Fruit fly (Drosophila melanogaster) whole organism, embryonic: ENCODE results near the gene Noc2.

Experiments
- Atf6 ChIP-seq: fragments of 200-800 bp; sonication (Bioruptor generic); IDR thresholded peaks from 2 replicates; pipeline ENCODE4 v1.3.6; 2022; ENCODE audit warnings: missing biosample characterization, missing genetic modification characterization
- CG1024 ChIP-seq: fragments of 200-800 bp; sonication (Bioruptor generic); IDR thresholded peaks from 2 replicates; pipeline ENCODE4 v1.3.6; 2022; ENCODE audit warnings: missing biosample characterization, missing genetic modification characterization
- CG12391 ChIP-seq: fragments of 200-800 bp; sonication (Bioruptor generic); optimal IDR thresholded peaks from 3 replicates; lab custom pipeline; 2018; ENCODE audit warnings: missing biosample characterization, mild to moderate bottlenecking, missing genetic modification characterization, moderate library complexity
- CG14014 ChIP-seq: fragments of 200-800 bp; sonication (Bioruptor generic); IDR thresholded peaks from 2 replicates; pipeline ENCODE4 v1.3.6; 2022; ENCODE audit warnings: missing biosample characterization, missing genetic modification characterization
- CG14050 ChIP-seq: fragments of 200-800 bp; sonication (Bioruptor generic); IDR thresholded peaks from 3 replicates; pipeline ENCODE4 v1.3.6; 2022; ENCODE audit warnings: missing biosample characterization, missing genetic modification characterization
- CG15073 ChIP-seq: fragments of 200-800 bp; sonication (Bioruptor generic); optimal IDR thresholded peaks from 2 replicates; lab custom pipeline; 2016; ENCODE audit warnings: missing biosample characterization, missing genetic modification characterization
- CG31365 ChIP-seq: fragments of 200-800 bp; sonication (Bioruptor generic); optimal IDR thresholded peaks from 2 replicates; lab custom pipeline; 2018; ENCODE audit warnings: missing biosample characterization, mild to moderate bottlenecking, missing genetic modification characterization
- CG31441 ChIP-seq: fragments of 200-800 bp; sonication (Bioruptor generic); IDR thresholded peaks from 2 replicates; pipeline ENCODE4 v1.3.6; 2022; ENCODE audit warnings: missing biosample characterization, missing genetic modification characterization
- CG33557 ChIP-seq: fragments of 200-800 bp; sonication (Bioruptor generic); optimal IDR thresholded peaks from 2 replicates; lab custom pipeline; 2019; ENCODE audit warnings: missing biosample characterization, mild to moderate bottlenecking, missing genetic modification characterization, moderate library complexity
- CG34224 ChIP-seq: fragments of 200-800 bp; sonication (Bioruptor generic); IDR thresholded peaks from 3 replicates; pipeline ENCODE4 v1.3.6; 2022; ENCODE audit warnings: missing biosample characterization, missing genetic modification characterization; ENCODE audit not compliant: partially characterized antibody
- CG4360 ChIP-seq: fragments of 200-800 bp; sonication (Bioruptor generic); IDR thresholded peaks from 2 replicates; pipeline ENCODE4 v1.3.6; 2022; ENCODE audit warnings: missing biosample characterization, missing genetic modification characterization
- CG4404 ChIP-seq: fragments of 200-800 bp; sonication (Bioruptor generic); IDR thresholded peaks from 2 replicates; pipeline ENCODE4 v1.3.6; 2022; ENCODE audit warnings: missing biosample characterization, missing genetic modification characterization
- CG6175 ChIP-seq: fragments of 200-800 bp; sonication (Bioruptor generic); IDR thresholded peaks from 3 replicates; pipeline ENCODE4 v1.3.6; 2022; ENCODE audit warnings: missing biosample characterization, missing genetic modification characterization
- CG8478 ChIP-seq: fragments of >200 bp; optimal IDR thresholded peaks from 2 replicates; lab custom pipeline; 2018
- CG9932 ChIP-seq: fragments of 200-800 bp; sonication (Bioruptor generic); IDR thresholded peaks from 2 replicates; pipeline ENCODE4 v1.3.6; 2022; ENCODE audit warnings: missing biosample characterization, missing genetic modification characterization
- Dad ChIP-seq: fragments of 200-800 bp; sonication (Bioruptor generic); optimal IDR thresholded peaks from 3 replicates; lab custom pipeline; 2016; ENCODE audit warnings: missing biosample characterization, missing genetic modification characterization
- E2f2 ChIP-seq: fragments of 200-800 bp; sonication (Bioruptor generic); IDR thresholded peaks from 2 replicates; pipeline ENCODE4 v1.3.6; 2022; ENCODE audit warnings: missing biosample characterization, missing genetic modification characterization
- Fer1 ChIP-seq: fragments of 200-800 bp; sonication (Bioruptor generic); optimal IDR thresholded peaks from 2 replicates; lab custom pipeline; 2017; ENCODE audit warnings: missing biosample characterization, mild to moderate bottlenecking, missing genetic modification characterization
- Gsc ChIP-seq: fragments of 200-800 bp; sonication (Bioruptor generic); IDR thresholded peaks from 2 replicates; pipeline ENCODE4 v1.3.6; 2022; ENCODE audit warnings: missing biosample characterization, missing genetic modification characterization
- HLH3B ChIP-seq: fragments of 200-800 bp; sonication (Bioruptor generic); IDR thresholded peaks from 2 replicates; pipeline ENCODE4 v1.3.6; 2022; ENCODE audit warnings: missing biosample characterization, missing genetic modification characterization
- Hr78 ChIP-seq, 2 experiments: fragments of 200-800 bp in 1 of 2; fragments of >200 bp in 1 of 2; sonication (Bioruptor generic) in 1 of 2; optimal IDR thresholded peaks; 2 replicates each; lab custom pipeline; 2017 to 2019; ENCODE audit warnings: missing biosample characterization in 2 of 2, missing genetic modification characterization in 2 of 2, mild to moderate bottlenecking in 1 of 2, moderate library complexity in 1 of 2
- MBD-R2 ChIP-seq: fragments of 200-800 bp; sonication (Bioruptor generic); IDR thresholded peaks from 2 replicates; pipeline ENCODE4 v1.3.6; 2022; ENCODE audit warnings: missing biosample characterization, missing genetic modification characterization
- MESR4 ChIP-seq: fragments of 200-800 bp; sonication (Bioruptor generic); optimal IDR thresholded peaks from 2 replicates; lab custom pipeline; 2018; ENCODE audit warnings: missing biosample characterization, mild to moderate bottlenecking, missing genetic modification characterization, moderate library complexity
- Nf-YC ChIP-seq: fragments of 200-800 bp; optimal IDR thresholded peaks from 3 replicates; lab custom pipeline; 2019; ENCODE audit warnings: missing biosample characterization, mild to moderate bottlenecking, missing genetic modification characterization, moderate library complexity
- Poxn ChIP-seq: fragments of 200-800 bp; sonication (Bioruptor generic); IDR thresholded peaks from 2 replicates; pipeline ENCODE4 v1.3.6; 2022; ENCODE audit warnings: missing biosample characterization, missing genetic modification characterization
- Rfx ChIP-seq: fragments of 200-800 bp; sonication (Bioruptor generic); IDR thresholded peaks from 2 replicates; pipeline ENCODE4 v1.3.6; 2022; ENCODE audit warnings: missing biosample characterization, missing genetic modification characterization
- Xbp1 ChIP-seq: fragments of 200-800 bp; sonication (Bioruptor generic); optimal IDR thresholded peaks from 3 replicates; lab custom pipeline; 2016; ENCODE audit warnings: missing biosample characterization, mild to moderate bottlenecking, missing genetic modification characterization
- ara ChIP-seq: fragments of 200-800 bp; sonication (Bioruptor generic); IDR thresholded peaks from 2 replicates; pipeline ENCODE4 v1.3.6; 2022; ENCODE audit warnings: missing biosample characterization, missing genetic modification characterization
- ato ChIP-seq: fragments of 200-800 bp; sonication (Bioruptor generic); IDR thresholded peaks from 2 replicates; pipeline ENCODE4 v1.3.6; 2022; ENCODE audit warnings: missing biosample characterization, missing genetic modification characterization; ENCODE audit not compliant: partially characterized antibody
- bbx ChIP-seq: fragments of 200-800 bp; sonication (Bioruptor generic); IDR thresholded peaks from 2 replicates; pipeline ENCODE4 v1.3.6; 2022; ENCODE audit warnings: missing biosample characterization, missing genetic modification characterization; ENCODE audit not compliant: partially characterized antibody
- cad ChIP-seq: fragments of >200 bp; optimal IDR thresholded peaks from 2 replicates; lab custom pipeline; 2017; ENCODE audit warnings: missing biosample characterization, missing genetic modification characterization
- ci ChIP-seq: fragments of 200-800 bp; sonication (Bioruptor generic); IDR thresholded peaks from 3 replicates; pipeline ENCODE4 v1.3.6; 2022; ENCODE audit warnings: missing biosample characterization, missing genetic modification characterization
- ewg ChIP-seq: fragments of 200-800 bp; sonication (Bioruptor generic); optimal IDR thresholded peaks from 3 replicates; lab custom pipeline; 2017; ENCODE audit warnings: mild to moderate bottlenecking, missing biosample characterization, missing genetic modification reagents, missing genetic modification characterization
- fd64A ChIP-seq: fragments of 200-800 bp; sonication (Bioruptor generic); optimal IDR thresholded peaks from 3 replicates; lab custom pipeline; 2018; ENCODE audit warnings: missing biosample characterization, mild to moderate bottlenecking, missing genetic modification characterization
- grn ChIP-seq: fragments of 200-800 bp; sonication (Bioruptor generic); optimal IDR thresholded peaks from 3 replicates; lab custom pipeline; 2017; ENCODE audit warnings: missing biosample characterization, missing genetic modification characterization
- gsb-n ChIP-seq: fragments of 200-800 bp; sonication (Bioruptor generic); optimal IDR thresholded peaks from 3 replicates; lab custom pipeline; 2018; ENCODE audit warnings: missing biosample characterization, mild to moderate bottlenecking, missing genetic modification characterization
- hbn ChIP-seq: fragments of 200-800 bp; sonication (Bioruptor generic); IDR thresholded peaks from 2 replicates; pipeline ENCODE4 v1.3.6; 2022; ENCODE audit warnings: missing biosample characterization, missing genetic modification characterization; ENCODE audit not compliant: partially characterized antibody
- her ChIP-seq: fragments of 200-800 bp; sonication (Bioruptor generic); optimal IDR thresholded peaks from 2 replicates; lab custom pipeline; 2016; ENCODE audit warnings: missing biosample characterization, missing genetic modification characterization
- inv ChIP-seq: fragments of 200-800 bp; sonication (Bioruptor generic); IDR thresholded peaks from 2 replicates; pipeline ENCODE4 v1.3.6; 2022; ENCODE audit warnings: missing biosample characterization, missing genetic modification characterization; ENCODE audit not compliant: partially characterized antibody
- jigr1 ChIP-seq: fragments of 200-800 bp; sonication (Bioruptor generic); IDR thresholded peaks from 3 replicates; pipeline ENCODE4 v1.3.6; 2022; ENCODE audit warnings: missing biosample characterization, missing genetic modification characterization
- ken ChIP-seq: fragments of 200-800 bp; sonication (Bioruptor generic); IDR thresholded peaks from 3 replicates; pipeline ENCODE4 v1.3.6; 2022; ENCODE audit warnings: missing biosample characterization, missing genetic modification characterization
- klu ChIP-seq: fragments of 200-800 bp; sonication (Bioruptor generic); IDR thresholded peaks from 2 replicates; pipeline ENCODE4 v1.3.6; 2022; ENCODE audit warnings: missing biosample characterization, missing genetic modification characterization
- oc ChIP-seq: fragments of 200-800 bp; sonication (Bioruptor generic); optimal IDR thresholded peaks from 2 replicates; lab custom pipeline; 2018; ENCODE audit warnings: missing biosample characterization, mild to moderate bottlenecking, missing genetic modification characterization, moderate library complexity
- ranshi ChIP-seq: fragments of 200-800 bp; sonication (Bioruptor generic); IDR thresholded peaks from 2 replicates; pipeline ENCODE4 v1.3.6; 2022; ENCODE audit warnings: missing biosample characterization, missing genetic modification characterization
- sd ChIP-seq: fragments of 200-800 bp; sonication (Bioruptor generic); optimal IDR thresholded peaks from 3 replicates; lab custom pipeline; 2018; ENCODE audit warnings: missing biosample characterization, mild to moderate bottlenecking, missing genetic modification characterization, moderate library complexity
- seq ChIP-seq: fragments of 200-800 bp; sonication (Bioruptor generic); IDR thresholded peaks from 2 replicates; pipeline ENCODE4 v1.3.6; 2022; ENCODE audit warnings: missing biosample characterization, missing genetic modification characterization
- sima ChIP-seq: fragments of 200-800 bp; sonication (Bioruptor generic); optimal IDR thresholded peaks from 2 replicates; lab custom pipeline; 2016; ENCODE audit warnings: missing biosample characterization, missing genetic modification characterization
- sna ChIP-seq: fragments of 200-800 bp; sonication (Bioruptor generic); IDR thresholded peaks from 2 replicates; pipeline ENCODE4 v1.3.6; 2022; ENCODE audit warnings: missing biosample characterization, missing genetic modification characterization; ENCODE audit not compliant: partially characterized antibody
- sqz ChIP-seq: fragments of 200-800 bp; sonication (Bioruptor generic); optimal IDR thresholded peaks from 3 replicates; lab custom pipeline; 2018; ENCODE audit warnings: missing biosample characterization, mild to moderate bottlenecking, missing genetic modification characterization
- sug ChIP-seq: fragments of 200-800 bp; optimal IDR thresholded peaks from 2 replicates; lab custom pipeline; 2019; ENCODE audit warnings: missing biosample characterization, mild to moderate bottlenecking, missing genetic modification characterization, moderate library complexity
- toy ChIP-seq: fragments of 200-800 bp; sonication (Bioruptor generic); IDR thresholded peaks from 2 replicates; pipeline ENCODE4 v1.3.6; 2022; ENCODE audit warnings: missing biosample characterization, missing genetic modification characterization
- unc-4 ChIP-seq: fragments of 200-800 bp; sonication (Bioruptor generic); IDR thresholded peaks from 2 replicates; pipeline ENCODE4 v1.3.6; 2022; ENCODE audit warnings: missing biosample characterization, missing genetic modification characterization; ENCODE audit not compliant: partially characterized antibody
- z ChIP-seq: fragments of 200-800 bp; sonication (Bioruptor generic); IDR thresholded peaks from 3 replicates; pipeline ENCODE4 v1.3.6; 2022; ENCODE audit warnings: missing biosample characterization, missing genetic modification characterization

The Noc2 gene

DNA sequence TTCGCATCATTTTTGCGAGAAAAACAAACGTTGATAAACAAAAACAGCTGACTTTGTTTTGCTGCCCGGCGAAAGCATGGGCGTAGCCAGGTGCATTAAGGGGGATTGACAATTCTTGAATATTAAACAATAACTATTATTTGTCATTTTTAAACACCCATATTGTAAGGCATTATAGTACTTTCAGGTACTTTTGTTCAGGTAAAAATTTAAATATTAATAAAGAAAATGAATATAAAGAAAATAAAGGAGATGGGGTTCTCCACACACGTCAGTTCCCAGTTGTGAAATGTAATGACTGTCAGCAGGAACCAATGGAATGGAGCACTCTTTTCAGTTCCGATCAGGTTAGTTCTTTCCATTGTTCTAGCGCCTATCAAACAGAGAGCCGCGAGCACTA is 4.9 kb upstream of the Noc2 start, which contains the start of the genes Coq3 and Pld3 (continued):
- TF ChIP-seq oc (tag; lab: Kevin White, UChicago), result no peak
- TF ChIP-seq CG14014 (GFP tag; lab: Robert Waterston, UW), result peak; percentile 81
- peak; percentile 71 for TF ChIP-seq E2f2 (GFP tag; lab: Robert Waterston, UW)
- TF ChIP-seq Dad, result peak; percentile 15
- TF ChIP-seq CG33557 (GFP tag; lab: Kevin White, UChicago), result peak; percentile 54
- TF ChIP-seq CG4360 (GFP tag; lab: Robert Waterston, UW), result peak; percentile 56; the same call in 1 of the 2 replicates
- no peak for TF ChIP-seq Gsc (GFP tag; lab: Robert Waterston, UW)
- no peak for TF ChIP-seq sqz
- no peak for TF ChIP-seq sd (tag; lab: Kevin White, UChicago)
- peak; percentile 65 for TF ChIP-seq CG4404 (GFP tag; lab: Robert Waterston, UW)
- peak; percentile 66 for TF ChIP-seq Nf-YC (tag; lab: Kevin White, UChicago)
- TF ChIP-seq gsb-n, result peak; percentile 61
- peak; percentile 64 for TF ChIP-seq Atf6 (GFP tag; lab: Robert Waterston, UW)
- peak; percentile 50; the same call in 1 of the 2 replicates for TF ChIP-seq seq (GFP tag; lab: Robert Waterston, UW)
- TF ChIP-seq grn, result no peak
- TF ChIP-seq klu, result peak; percentile 44; the same call in 1 of the 2 replicates
- TF ChIP-seq CG6175 (GFP tag; lab: Robert Waterston, UW), result no peak
- TF ChIP-seq sna (GFP tag; lab: Robert Waterston, UW), result no peak
- TF ChIP-seq ara, result peak; percentile 79
- peak; percentile 67 for TF ChIP-seq her
- TF ChIP-seq Xbp1 (GFP tag; lab: Kevin White, UChicago), result peak; percentile 87
- peak; percentile 63 for TF ChIP-seq CG14050
- TF ChIP-seq CG31365, result peak; percentile 9
- no peak for TF ChIP-seq Poxn (GFP tag; lab: Robert Waterston, UW)
- TF ChIP-seq sima, result no peak
- no peak for TF ChIP-seq jigr1
- no peak for TF ChIP-seq toy
- TF ChIP-seq, all 482 proteins: peak for 358

DNA sequence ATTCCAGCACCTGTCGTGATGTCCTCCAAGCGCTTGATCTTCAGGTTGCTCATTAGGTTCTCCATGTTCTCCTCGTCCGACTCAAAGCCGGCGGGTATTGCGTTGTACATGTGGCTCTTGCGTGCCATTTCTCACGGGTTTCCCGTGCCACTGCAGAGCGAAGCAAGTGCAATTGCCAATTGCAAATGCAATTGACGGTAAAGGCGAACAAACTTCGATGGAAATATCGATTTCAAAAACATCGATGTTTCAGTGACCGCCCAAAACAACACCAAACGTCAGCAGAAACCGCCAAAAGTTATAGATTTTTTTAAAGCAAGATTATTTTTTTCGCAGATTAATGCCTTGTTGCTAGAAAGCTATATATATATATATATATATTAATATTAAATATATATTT is 566 bp upstream of the Noc2 start, which contains the start of gene Nbr:
Gene Nbr (minus strand): TSS at position 209 of the 400 bp plus-strand sequence.
- TF ChIP-seq CG31441 (GFP tag; lab: Robert Waterston, UW) (no peak), ken (0 out of 3 replicates have a peak, but pooled peaks have one; percentile 40), CG34224 (GFP tag; lab: Robert Waterston, UW) (peak; percentile 43; the same call in 1 of the 3 replicates), CG1024 (GFP tag; lab: Robert Waterston, UW) (no peak), ci (0 out of 3 replicates have a peak, but pooled peaks have one; percentile 24), z (GFP tag; lab: Robert Waterston, UW) (no peak), ranshi (GFP tag; lab: Robert Waterston, UW) (no peak), Rfx (GFP tag; lab: Robert Waterston, UW) (peak; percentile 39), CG9932 (peak; percentile 51), sug (tag; lab: Kevin White, UChicago) (no peak), bbx (GFP tag; lab: Robert Waterston, UW) (peak; percentile 67), Fer1 (no peak), HLH3B (GFP tag; lab: Robert Waterston, UW) (0 out of 2 replicates have a peak, but pooled peaks have one; percentile 4), inv (GFP tag; lab: Robert Waterston, UW) (no peak), cad (GFP tag; lab: Kevin White, UChicago) (no peak), MESR4 (GFP tag; lab: Kevin White, UChicago) (peak; percentile 87), CG12391 (tag; lab: Kevin White, UChicago) (no peak), ewg (GFP tag; lab: Kevin White, UChicago) (no peak), Hr78 (GFP tag; optimal IDR thresholded peaks at IDR 0.05; lab: Kevin White, UChicago) (no peak), CG15073 (GFP tag; lab: Kevin White, UChicago) (no peak), hbn (peak; percentile 57), fd64A (GFP tag; lab: Kevin White, UChicago) (no peak), CG8478 (no peak), unc-4 (GFP tag; lab: Robert Waterston, UW) (peak; percentile 60), MBD-R2 (GFP tag; lab: Robert Waterston, UW) (peak; percentile 71), ato (GFP tag; lab: Robert Waterston, UW) (peak; percentile 33; the same call in 1 of the 2 replicates)
